Fruit fly (Drosophila melanogaster): ENCODE measurements around the gene CG14053.
A peak's percentile ranks its signal among the peaks of the same experiment; 100 is the strongest.

The CG14053 gene

dm6 chrX:2149478-2149877, 44.2 kb downstream of the CG14053 start, which contains the start of gene bcn92 (continued):
- TF ChIP-seq CG10366 (GFP tag; IDR thresholded peaks at IDR 0.05) (0 out of 2 replicates have a peak, but pooled peaks have one; percentile 21), mam (GFP tag; optimal IDR thresholded peaks at IDR 0.05) (peak; percentile 54), CoRest (tag; optimal IDR thresholded peaks at IDR 0.05) (peak; percentile 22), Hr51 (GFP tag; optimal IDR thresholded peaks at IDR 0.05) (peak in 1 of 2 experiments; percentile 17), trem (tag; optimal IDR thresholded peaks at IDR 0.05) (peak; percentile 32), CG43689 (GFP tag; IDR thresholded peaks at IDR 0.05) (no peak), Hmx (GFP tag; optimal IDR thresholded peaks at IDR 0.05) (no peak), Ets65A (GFP tag) (peak; percentile 64), CG3995 (GFP tag; optimal IDR thresholded peaks at IDR 0.05) (peak; percentile 28), Ptx1 (GFP tag; IDR thresholded peaks at IDR 0.05) (peak; percentile 25; the same call in 1 of the 2 replicates), CG1233 (GFP tag; optimal IDR thresholded peaks at IDR 0.05) (no peak), hbn (GFP tag; IDR thresholded peaks at IDR 0.05; ENCODE audit: partially characterized antibody) (peak; percentile 96), slbo (GFP tag; IDR thresholded peaks at IDR 0.05) (peak; percentile 76), gcm (GFP tag; optimal IDR thresholded peaks at IDR 0.05) (no peak), CG13123 (GFP tag; optimal IDR thresholded peaks at IDR 0.05) (peak; percentile 26), sob (GFP tag; IDR thresholded peaks at IDR 0.05) (peak; percentile 57), slou (GFP tag; optimal IDR thresholded peaks at IDR 0.05) (no peak), CG31224 (GFP tag; IDR thresholded peaks at IDR 0.05) (no peak), CG1602 (GFP tag; optimal IDR thresholded peaks at IDR 0.05) (peak; percentile 25), Meics (GFP tag; optimal IDR thresholded peaks at IDR 0.05) (peak; percentile 37), CG7786 (GFP tag; optimal IDR thresholded peaks at IDR 0.05) (peak; percentile 33), Trl (optimal IDR thresholded peaks at IDR 0.05) (no peak), Trl (GFP tag; optimal IDR thresholded peaks at IDR 0.05) (peak; percentile 26), BtbVII (GFP tag; optimal IDR thresholded peaks at IDR 0.05) (no peak), CG32532 (GFP tag; IDR thresholded peaks at IDR 0.05) (peak; percentile 61), HLH4C (GFP tag; IDR thresholded peaks at IDR 0.05; ENCODE audit: partially characterized antibody) (peak; percentile 87), cwo (GFP tag; optimal IDR thresholded peaks at IDR 0.05) (peak; percentile 51), sd (tag; optimal IDR thresholded peaks at IDR 0.05) (peak; percentile 37), pzg (GFP tag; optimal IDR thresholded peaks at IDR 0.05) (peak; percentile 69), unpg (GFP tag; optimal IDR thresholded peaks at IDR 0.05) (peak; percentile 8), tx (GFP tag; optimal IDR thresholded peaks at IDR 0.05) (no peak), vvl (GFP tag; IDR thresholded peaks at IDR 0.05) (peak; percentile 61; the same call in 1 of the 2 replicates), CG4617 (GFP tag; optimal IDR thresholded peaks at IDR 0.05; ENCODE audit: borderline replicate concordance) (peak; percentile 24), cas (GFP tag; IDR thresholded peaks at IDR 0.05) (0 out of 2 replicates have a peak, but pooled peaks have one; percentile 23), MESR4 (GFP tag; optimal IDR thresholded peaks at IDR 0.05) (peak; percentile 53), Opbp (GFP tag; IDR thresholded peaks at IDR 0.05; ENCODE audit: partially characterized antibody) (peak; percentile 94), CG2678 (tag; optimal IDR thresholded peaks at IDR 0.05) (peak; percentile 42), CG1792 (GFP tag; optimal IDR thresholded peaks at IDR 0.05) (peak; percentile 43), odd (GFP tag; optimal IDR thresholded peaks at IDR 0.05) (no peak), Mrtf (GFP tag; IDR thresholded peaks at IDR 0.05) (no peak), grn (GFP tag; optimal IDR thresholded peaks at IDR 0.05) (no peak), knrl (GFP tag; IDR thresholded peaks at IDR 0.05; ENCODE audit: partially characterized antibody) (peak; percentile 94), ERR (GFP tag; optimal IDR thresholded peaks at IDR 0.05) (peak; percentile 19), sna (GFP tag; IDR thresholded peaks at IDR 0.05; ENCODE audit: partially characterized antibody) (peak; percentile 93), Nf-YB (GFP tag; optimal IDR thresholded peaks at IDR 0.05) (peak; percentile 8), CG3281 (GFP tag; optimal IDR thresholded peaks at IDR 0.05) (peak; percentile 24), CG12391 (tag; optimal IDR thresholded peaks at IDR 0.05) (peak; percentile 64), Six4 (GFP tag; optimal IDR thresholded peaks at IDR 0.05) (peak; percentile 21), CG8388 (GFP tag; optimal IDR thresholded peaks at IDR 0.05) (peak; percentile 15), CG12104 (GFP tag; optimal IDR thresholded peaks at IDR 0.05) (no peak), sqz (GFP tag; optimal IDR thresholded peaks at IDR 0.05) (peak; percentile 19)
